Fruit fly (Drosophila melanogaster) Kc167 (cell line): ENCODE measurements around the gene for.

ENCODE experiments used
- Myc ChIP-seq: fragments of >200 bp; optimal IDR thresholded peaks from 2 replicates; lab custom pipeline; 2017; ENCODE audit warnings: missing external identifiers
- Sin3A ChIP-seq: fragments of >200 bp; optimal IDR thresholded peaks from 2 replicates; lab custom pipeline; 2018; ENCODE audit warnings: missing external identifiers
- h ChIP-seq: fragments of >200 bp; optimal IDR thresholded peaks from 3 replicates; lab custom pipeline; 2018; ENCODE audit warnings: missing external identifiers
- insv ChIP-seq: fragments of >200 bp; optimal IDR thresholded peaks from 3 replicates; lab custom pipeline; 2018; ENCODE audit warnings: missing external identifiers
- psq ChIP-seq: fragments of >200 bp; optimal IDR thresholded peaks from 2 replicates; lab custom pipeline; 2017; ENCODE audit warnings: missing external identifiers
- ttk ChIP-seq: sonication (Bioruptor generic); optimal IDR thresholded peaks from 2 replicates; lab custom pipeline; 2017; ENCODE audit warnings: missing external identifiers

The for gene

DNA sequence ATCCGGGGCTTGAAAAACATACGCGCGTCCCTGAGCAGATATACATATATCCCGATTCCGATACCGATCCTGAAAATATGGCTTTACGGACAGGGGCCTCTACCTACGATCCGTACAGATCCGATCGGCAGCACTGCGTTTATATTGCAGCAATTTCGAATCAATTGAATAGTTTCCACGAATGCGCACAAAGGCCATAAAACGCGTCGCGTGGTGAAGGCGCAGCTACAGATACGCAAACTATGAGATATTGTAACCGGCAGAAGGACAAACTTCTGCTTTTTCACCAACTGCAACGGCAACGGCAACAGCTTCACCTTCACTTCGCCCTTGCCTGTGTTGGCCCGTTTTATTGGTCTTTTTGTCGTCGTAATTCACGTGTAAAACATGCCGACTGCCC lies 41.6 kb downstream of the for start:
- TF ChIP-seq ttk (no peak), insv (lab: Kevin White, UChicago) (no peak), Myc (no peak), Sin3A (lab: Kevin White, UChicago) (no peak), h (lab: Kevin White, UChicago) (no peak), psq (lab: Kevin White, UChicago) (no peak)

DNA sequence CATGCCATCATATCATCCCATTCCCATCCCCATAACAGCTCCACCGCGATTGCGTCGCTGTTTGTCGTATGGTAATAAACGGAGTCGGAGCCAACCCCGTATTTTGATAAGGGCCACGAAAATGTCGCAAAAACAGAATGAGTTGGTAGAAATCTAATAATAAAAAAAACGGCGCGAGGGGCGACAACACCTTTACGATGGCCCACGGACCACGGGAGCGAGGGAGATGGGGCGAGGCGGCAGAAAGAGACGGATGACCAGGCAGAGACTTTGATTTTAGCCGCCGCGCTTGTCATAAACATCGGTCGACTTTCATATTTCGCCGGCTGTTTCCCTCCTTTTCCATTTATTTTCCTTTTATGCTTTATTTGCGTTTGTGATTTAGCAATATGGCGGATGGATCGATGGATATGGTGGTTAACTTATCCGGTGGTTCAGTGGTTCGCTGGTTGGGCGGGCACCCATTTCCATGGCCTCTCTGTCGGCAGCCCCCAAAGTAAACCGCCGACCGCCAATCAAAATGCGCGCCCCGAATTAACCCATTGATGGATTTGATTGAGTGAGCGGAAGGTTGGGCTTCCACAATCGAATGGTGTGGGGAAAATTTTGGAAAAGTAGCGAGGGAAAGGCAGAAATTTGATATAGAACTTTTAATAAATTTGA lies 44.9 kb downstream of the for start:
- no peak for TF ChIP-seq h (lab: Kevin White, UChicago)
- no peak for TF ChIP-seq ttk
- TF ChIP-seq insv (lab: Kevin White, UChicago): no peak
- TF ChIP-seq Myc: no peak

- TF ChIP-seq Myc: no peak
- no peak for TF ChIP-seq h (lab: Kevin White, UChicago)
- TF ChIP-seq psq (lab: Kevin White, UChicago): no peak
- TF ChIP-seq Sin3A (lab: Kevin White, UChicago): no peak
- TF ChIP-seq ttk: no peak
- TF ChIP-seq insv (lab: Kevin White, UChicago): no peak
These were observed 46.1 kb downstream of the for start for dm6 chr2L:3610608-3611007.

- TF ChIP-seq insv (lab: Kevin White, UChicago) (no peak), h (lab: Kevin White, UChicago) (no peak), Myc (no peak), Sin3A (lab: Kevin White, UChicago) (no peak), psq (lab: Kevin White, UChicago) (no peak), ttk (no peak)
These were observed 48.0 kb downstream of the for start for dm6 chr2L:3608781-3609180.

DNA sequence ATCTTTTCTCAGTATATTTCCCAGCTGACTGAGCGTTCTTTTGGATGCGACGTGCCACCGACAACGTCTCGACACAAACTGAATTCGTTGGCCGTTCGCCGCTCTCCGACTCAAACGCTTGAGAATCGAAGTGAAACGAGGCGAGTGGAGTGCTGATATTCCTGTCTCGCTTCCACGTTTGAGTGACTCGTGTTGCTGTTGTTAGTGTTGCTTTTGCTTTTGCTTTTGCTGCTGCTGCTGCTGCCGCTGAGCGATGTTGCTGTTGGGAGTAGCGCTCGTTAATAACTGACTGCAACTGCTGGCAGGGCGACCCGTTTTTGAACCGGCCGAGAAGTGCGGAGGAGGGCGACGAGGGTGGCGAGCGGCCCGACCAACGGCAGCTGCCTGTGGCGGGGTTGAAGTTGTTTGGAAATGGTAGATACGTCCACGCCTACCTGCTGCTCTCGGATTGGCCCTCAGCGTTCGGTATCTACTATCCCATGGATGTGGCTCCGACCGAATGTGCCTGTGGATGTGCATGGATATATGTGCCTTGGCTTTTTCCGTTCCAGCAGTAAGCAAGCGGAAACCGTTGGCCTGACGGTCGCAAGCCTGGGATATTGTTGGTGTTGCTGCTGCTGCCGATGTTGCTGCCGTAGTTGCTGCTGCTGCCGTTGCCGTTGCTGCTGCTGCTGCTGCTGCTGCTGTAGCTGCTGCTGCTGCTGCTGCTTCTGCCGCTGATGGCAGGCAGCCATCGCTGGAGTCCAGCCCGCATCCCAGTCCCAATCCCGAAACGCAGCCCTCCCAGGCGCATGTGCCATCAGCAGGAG lies 50.1 kb downstream of the for start, which contains the start of gene odd:
odd (minus strand) TSS at position 295 of the 809 bp plus-strand sequence.
- TF ChIP-seq Myc: no peak
- TF ChIP-seq h (lab: Kevin White, UChicago): no peak
- TF ChIP-seq insv (lab: Kevin White, UChicago): no peak
- no peak for TF ChIP-seq ttk
- no peak for TF ChIP-seq psq (lab: Kevin White, UChicago)
- no peak for TF ChIP-seq Sin3A (lab: Kevin White, UChicago)

DNA sequence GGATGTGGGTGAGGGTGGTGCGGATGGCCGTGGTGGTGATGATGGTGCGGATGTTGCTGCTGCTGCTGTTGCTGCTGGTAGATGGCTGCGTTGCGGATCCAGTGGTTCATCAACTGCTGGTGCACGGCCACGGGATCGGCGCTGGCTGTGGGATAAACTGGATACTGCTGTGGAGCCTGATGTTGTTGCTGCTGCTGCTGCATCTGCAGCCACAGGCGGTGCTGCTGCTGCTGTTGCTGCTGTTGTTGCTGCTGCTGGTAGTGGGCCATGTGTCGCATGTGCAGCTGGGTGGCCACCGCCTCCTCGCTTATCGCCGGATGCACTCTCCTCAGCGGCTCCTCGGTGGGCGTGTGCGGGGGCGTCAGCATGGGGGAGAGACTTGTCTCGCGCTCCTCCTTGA lies 51.1 kb downstream of the for start:
- TF ChIP-seq h (lab: Kevin White, UChicago) (no peak), ttk (no peak), insv (lab: Kevin White, UChicago) (no peak), Sin3A (lab: Kevin White, UChicago) (no peak), Myc (no peak), psq (lab: Kevin White, UChicago) (no peak)

- TF ChIP-seq h (lab: Kevin White, UChicago): no peak
- TF ChIP-seq psq (lab: Kevin White, UChicago): no peak
- TF ChIP-seq Sin3A (lab: Kevin White, UChicago): no peak
- no peak for TF ChIP-seq insv (lab: Kevin White, UChicago)
- TF ChIP-seq Myc: no peak
- TF ChIP-seq ttk: no peak
These were observed 53.2 kb downstream of the for start for dm6 chr2L:3603553-3603952.

dm6 chr2L:3602589-3602988 lies 54.2 kb downstream of the for start:
- TF ChIP-seq Myc (no peak), ttk (no peak), Sin3A (lab: Kevin White, UChicago) (no peak), psq (lab: Kevin White, UChicago) (no peak), h (lab: Kevin White, UChicago) (no peak), insv (lab: Kevin White, UChicago) (no peak)

dm6 chr2L:3600847-3601246 lies 55.9 kb downstream of the for start:
- TF ChIP-seq Sin3A (lab: Kevin White, UChicago) (no peak), h (lab: Kevin White, UChicago) (no peak), psq (lab: Kevin White, UChicago) (no peak), Myc (no peak), ttk (no peak), insv (lab: Kevin White, UChicago) (no peak)

DNA sequence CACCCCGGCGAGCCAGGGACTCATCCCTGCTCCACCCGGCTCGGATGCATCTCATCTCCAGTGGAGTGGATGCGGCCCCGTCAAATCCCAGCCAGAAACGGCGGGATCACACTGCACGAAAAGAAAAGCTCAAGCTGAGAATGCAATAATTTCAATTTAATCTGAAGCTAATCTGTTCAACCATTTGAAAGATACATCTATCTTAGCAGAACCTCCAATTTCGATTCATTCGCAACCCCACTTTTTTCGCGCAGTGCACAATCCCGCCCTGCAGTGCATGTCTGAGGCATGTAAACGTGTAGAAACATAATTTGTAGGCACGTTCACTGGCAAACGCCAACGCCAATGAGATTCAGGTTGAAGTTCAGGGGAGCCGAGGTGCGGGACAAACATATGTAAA lies 58.3 kb downstream of the for start:
- TF ChIP-seq psq (lab: Kevin White, UChicago) (no peak), ttk (no peak), h (lab: Kevin White, UChicago) (no peak), Sin3A (lab: Kevin White, UChicago) (no peak), Myc (no peak), insv (lab: Kevin White, UChicago) (no peak)

DNA sequence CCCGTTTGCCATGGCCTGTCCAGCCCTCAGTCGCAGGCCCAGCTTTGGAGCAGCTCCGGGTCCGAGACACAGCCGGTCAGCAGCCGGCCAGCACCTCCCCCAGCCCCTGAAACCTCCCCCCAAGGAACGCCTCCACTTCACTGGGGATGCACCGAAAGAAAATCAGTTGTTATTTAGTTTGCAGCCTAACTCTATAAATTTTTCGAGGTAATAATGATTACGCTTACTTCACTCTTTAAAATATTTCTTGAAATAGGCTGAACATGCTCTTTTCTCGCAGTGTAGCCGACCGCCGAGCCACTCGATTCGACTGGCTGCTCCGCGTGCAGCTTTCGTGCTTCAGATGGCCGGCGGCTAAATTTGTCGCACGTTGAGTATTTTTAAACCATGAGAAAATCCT lies 59.6 kb downstream of the for start:
- TF ChIP-seq insv (lab: Kevin White, UChicago) (no peak), ttk (no peak), psq (lab: Kevin White, UChicago) (no peak), h (lab: Kevin White, UChicago) (no peak), Myc (no peak), Sin3A (lab: Kevin White, UChicago) (no peak)

- TF ChIP-seq Myc (no peak), insv (lab: Kevin White, UChicago) (no peak), psq (lab: Kevin White, UChicago) (no peak), ttk (no peak), Sin3A (lab: Kevin White, UChicago) (no peak), h (lab: Kevin White, UChicago) (no peak)
These were observed 62.1 kb downstream of the for start for dm6 chr2L:3594629-3595028.
